Worm (Caenorhabditis elegans) whole organism, late embryonic: ENCODE results near the gene str-90.

Source experiments
- ceh-19 ChIP-seq: fragments of 200-800 bp; sonication (Bioruptor generic); optimal IDR thresholded peaks from 2 replicates; lab custom pipeline; 2018; ENCODE audit warnings: mild to moderate bottlenecking, missing genetic modification characterization, missing compliant biosample characterization
- pag-3 ChIP-seq: sonication (generic microtip); optimal IDR thresholded peaks from 2 replicates; lab custom pipeline; 2016; ENCODE audit warnings: missing compliant biosample characterization, missing genetic modification characterization, borderline replicate concordance
- pqm-1 ChIP-seq: sonication (generic microtip); optimal IDR thresholded peaks from 2 replicates; lab custom pipeline; 2016; ENCODE audit warnings: missing genetic modification characterization, missing compliant biosample characterization

- TF ChIP-seq pag-3: no peak
- TF ChIP-seq ceh-19 (GFP tag; lab: Kevin White, UChicago): no peak
- TF ChIP-seq pqm-1 (tag; lab: Kevin White, UChicago): no peak
Measured at ce11 chrV:8085141-8085540, 17.9 kb upstream of the str-90 start, which contains the start of gene C09H5.7.
